Worm (Caenorhabditis elegans): ENCODE results near the gene ent-5.
A peak's percentile ranks its signal among the peaks of the same experiment; 100 is the strongest.

ent-5 gene

DNA sequence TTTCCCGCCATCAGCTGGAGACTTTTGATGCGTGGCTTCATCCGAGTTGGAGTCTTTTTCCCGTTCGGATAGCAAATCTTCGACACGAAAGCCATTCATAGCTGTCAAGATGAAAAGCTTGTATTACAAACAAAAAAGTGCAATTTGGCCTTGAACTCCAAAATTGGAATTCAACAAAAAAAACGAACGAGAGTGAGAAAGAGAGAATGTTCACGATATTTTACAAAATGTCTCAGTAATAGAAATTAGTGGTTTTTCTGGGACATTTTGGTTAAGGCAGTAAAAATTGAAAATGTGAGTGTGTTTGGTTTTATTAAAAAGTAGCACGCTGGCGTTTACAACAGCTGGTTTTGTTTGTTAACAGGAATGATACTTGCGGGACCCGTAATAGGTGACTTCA is 5.1 kb upstream of the ent-5 start, which contains the start of gene ceh-1:
ceh-1 (minus strand) TSS at position 101 of the 400 bp plus-strand sequence.
- TF ChIP-seq Y22D7AL.16 (tag; optimal IDR thresholded peaks at IDR 0.05) = no peak
- no peak for TF ChIP-seq ceh-6 (GFP tag; optimal IDR thresholded peaks at IDR 0.05)
- TF ChIP-seq nhr-232 (tag; optimal IDR thresholded peaks at IDR 0.05) = no peak
- no peak for TF ChIP-seq F13H6.1 (tag; optimal IDR thresholded peaks at IDR 0.05)
- no peak for TF ChIP-seq K09A11.1 (tag; optimal IDR thresholded peaks at IDR 0.05; ENCODE audit: insufficient read depth)
- no peak for TF ChIP-seq ref-2 (tag; optimal IDR thresholded peaks at IDR 0.05)
- TF ChIP-seq K02D7.2 (tag; optimal IDR thresholded peaks at IDR 0.05) = no peak
- TF ChIP-seq ceh-34 (tag; optimal IDR thresholded peaks at IDR 0.05) = no peak
- TF ChIP-seq unc-3 (GFP tag; conservative IDR thresholded peaks at IDR 0.05) = no peak
- TF ChIP-seq unc-3 (tag; optimal IDR thresholded peaks at IDR 0.05) = no peak
- TF ChIP-seq nfya-1 (tag; optimal IDR thresholded peaks at IDR 0.05) = no peak
- TF ChIP-seq zip-5 (tag; optimal IDR thresholded peaks at IDR 0.05) = no peak

DNA sequence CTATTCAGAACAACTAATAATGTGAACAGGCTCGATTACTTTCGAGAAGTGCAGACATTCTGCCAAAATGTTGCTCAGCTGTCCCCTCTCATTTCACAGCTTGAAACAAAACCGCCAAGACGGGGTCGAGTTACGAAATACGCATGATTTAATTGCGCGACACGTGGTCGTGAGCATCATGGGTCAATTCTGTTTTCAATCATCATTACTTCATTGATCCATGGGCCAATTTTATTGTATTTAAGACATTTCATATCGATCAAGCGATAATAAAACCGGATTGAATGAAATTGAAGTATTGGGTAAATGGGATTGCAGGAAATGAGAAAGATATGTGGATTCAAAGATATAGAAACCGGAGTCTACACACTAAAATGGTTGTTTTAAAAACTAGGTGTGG is 4.0 kb upstream of the ent-5 start:
- TF ChIP-seq sdc-2 (tag; optimal IDR thresholded peaks at IDR 0.05) (no peak), hlh-13 (GFP tag; optimal IDR thresholded peaks at IDR 0.05) (no peak), unc-42 (tag; optimal IDR thresholded peaks at IDR 0.05) (peak; percentile 2), nhr-232 (tag; optimal IDR thresholded peaks at IDR 0.05) (no peak)

DNA sequence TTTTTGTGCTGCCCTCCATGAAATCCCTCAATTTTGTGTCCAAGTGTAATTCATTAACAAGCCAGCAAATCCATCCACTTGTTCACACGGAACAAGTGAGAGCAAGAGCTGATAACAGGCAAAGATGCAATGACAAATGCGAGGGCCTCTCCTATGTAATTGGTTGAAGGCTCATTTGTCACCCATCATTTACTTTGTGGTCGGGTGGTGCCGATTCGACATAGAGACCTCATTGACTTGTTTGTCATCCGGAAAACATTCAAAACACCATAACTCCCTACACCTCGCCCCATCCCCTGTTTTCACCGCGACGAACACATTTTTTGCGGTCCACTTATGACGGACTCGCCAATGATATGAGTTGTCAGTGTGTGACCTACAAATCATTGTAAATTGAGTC is 2.4 kb upstream of the ent-5 start:
- no peak for TF ChIP-seq pqm-1 (tag; optimal IDR thresholded peaks at IDR 0.05)
- no peak for TF ChIP-seq ceh-19 (GFP tag; optimal IDR thresholded peaks at IDR 0.05)
- no peak for TF ChIP-seq pag-3 (tag; optimal IDR thresholded peaks at IDR 0.05; ENCODE audit: borderline replicate concordance)
- TF ChIP-seq sdc-2 (tag; optimal IDR thresholded peaks at IDR 0.05) = no peak
- no peak for TF ChIP-seq ceh-18 (tag; optimal IDR thresholded peaks at IDR 0.05)
- TF ChIP-seq ets-4 (tag; optimal IDR thresholded peaks at IDR 0.05) = no peak
- TF ChIP-seq ceh-45 (GFP tag; IDR thresholded peaks at IDR 0.05) = no peak
- TF ChIP-seq elt-4 (tag; optimal IDR thresholded peaks at IDR 0.05) = no peak
- TF ChIP-seq ahr-1 (tag; optimal IDR thresholded peaks at IDR 0.05) = no peak
- TF ChIP-seq C38D4.7 (GFP tag; optimal IDR thresholded peaks at IDR 0.05) = no peak
- no peak for TF ChIP-seq unc-86 (tag; optimal IDR thresholded peaks at IDR 0.05)
- TF ChIP-seq T23F11.4 (GFP tag; optimal IDR thresholded peaks at IDR 0.05) = no peak
- no peak for TF ChIP-seq mec-3 (tag; optimal IDR thresholded peaks at IDR 0.05; ENCODE audit: borderline replicate concordance)
- no peak for TF ChIP-seq F13H6.1 (tag; optimal IDR thresholded peaks at IDR 0.05)

DNA sequence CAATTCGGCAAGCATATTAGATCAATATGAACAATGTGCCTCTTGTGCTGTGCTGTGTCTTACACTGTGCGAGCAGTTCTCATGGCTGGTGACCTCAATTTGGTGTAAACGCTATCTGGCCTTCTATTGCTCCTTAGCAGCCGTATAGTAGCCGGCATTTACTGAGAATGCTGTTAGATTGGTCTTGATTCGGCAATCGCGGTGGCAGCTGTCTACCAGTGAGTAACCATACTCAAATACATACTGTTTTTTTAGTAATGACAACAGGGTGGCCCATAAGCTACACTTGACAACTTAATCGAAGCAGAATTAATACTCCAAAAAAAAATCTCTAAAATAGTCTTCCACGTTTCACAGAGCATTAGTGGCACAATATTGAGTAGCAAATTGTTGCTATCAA is 1.9 kb downstream of the ent-5 start, which contains the start of gene C46C11.4:
C46C11.4 (minus strand) TSS at position 101 of the 400 bp plus-strand sequence.
- TF ChIP-seq T23F11.4 (GFP tag; optimal IDR thresholded peaks at IDR 0.05) (no peak), che-1 (tag; optimal IDR thresholded peaks at IDR 0.05) (no peak)

DNA sequence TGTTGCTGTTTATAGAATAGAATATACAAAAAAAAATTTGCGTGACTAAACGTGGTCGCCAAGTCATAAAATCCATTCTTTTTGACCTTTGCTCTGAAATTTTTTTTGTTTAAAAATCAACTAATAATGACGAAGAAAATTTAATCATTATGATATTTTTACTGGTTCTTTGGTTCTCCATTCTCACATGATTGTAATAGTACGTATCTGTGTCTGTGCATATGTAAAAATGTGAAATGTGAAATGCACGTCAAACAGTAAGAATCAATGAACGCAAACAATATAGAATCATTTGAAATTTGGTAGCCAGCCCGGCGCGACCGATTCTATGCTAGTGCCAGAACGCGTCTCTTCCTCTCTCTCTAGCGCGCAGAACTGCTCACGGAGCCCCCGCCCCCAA is 12.2 kb downstream of the ent-5 start, which contains the start of gene hosl-1:
hosl-1 (plus strand) TSS at position 301 of the 400 bp plus-strand sequence.
- TF ChIP-seq gmeb-2 (tag; optimal IDR thresholded peaks at IDR 0.05) = no peak

DNA sequence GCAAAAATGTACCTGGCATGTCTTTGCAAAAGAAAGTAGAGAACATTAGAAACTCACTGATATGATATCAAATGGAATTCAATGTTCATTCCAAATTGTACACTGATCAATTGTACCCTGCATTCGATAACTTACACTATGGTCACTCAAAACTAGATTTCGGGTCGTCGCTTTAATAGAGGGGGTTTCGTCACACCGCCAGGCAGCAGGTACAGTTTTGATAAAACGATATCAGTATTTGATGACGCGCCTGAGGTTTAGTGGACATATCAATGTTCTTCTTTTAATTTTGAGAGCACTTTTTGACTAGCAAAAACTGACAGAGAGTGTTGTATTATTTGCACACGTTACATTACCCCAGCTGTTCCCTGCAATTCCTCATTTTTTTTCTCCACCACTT is 12.9 kb downstream of the ent-5 start:
- TF ChIP-seq hlh-30 (tag; optimal IDR thresholded peaks at IDR 0.05; ENCODE audit: insufficient read depth) (no peak), nfya-1 (tag; optimal IDR thresholded peaks at IDR 0.05) (no peak), ceh-34 (tag; optimal IDR thresholded peaks at IDR 0.05) (no peak), T23F11.4 (GFP tag; optimal IDR thresholded peaks at IDR 0.05) (no peak), fkh-10 (GFP tag; optimal IDR thresholded peaks at IDR 0.05) (no peak)

DNA sequence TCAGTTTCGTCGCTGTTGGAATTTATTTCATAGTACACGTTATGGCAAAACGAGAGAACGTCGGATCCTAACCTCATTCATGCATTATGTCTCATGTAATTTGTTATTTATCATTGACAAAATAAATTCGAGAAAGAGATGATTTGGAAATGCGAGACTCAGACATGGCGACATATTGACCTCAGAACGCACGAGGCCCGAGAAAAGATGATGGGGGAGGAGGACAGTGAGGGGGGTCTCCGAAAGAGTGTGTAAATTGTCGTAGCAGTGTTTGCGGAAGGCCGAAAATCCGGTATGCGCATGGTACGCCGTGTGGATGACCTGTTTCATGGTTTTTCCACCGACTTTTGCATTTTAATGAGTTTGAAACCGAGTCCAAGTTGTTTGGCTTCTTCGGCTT is 13.4 kb downstream of the ent-5 start:
- no peak for TF ChIP-seq ama-1 (optimal IDR thresholded peaks at IDR 0.05)
- peak; percentile 68 for TF ChIP-seq unc-55 (GFP tag; optimal IDR thresholded peaks at IDR 0.05)
- TF ChIP-seq pqm-1 (tag; optimal IDR thresholded peaks at IDR 0.05) = no peak
- TF ChIP-seq ceh-31 (tag; optimal IDR thresholded peaks at IDR 0.05) = peak; percentile 37
- TF ChIP-seq nhr-232 (tag; optimal IDR thresholded peaks at IDR 0.05) = no peak
- peak; percentile 9 for TF ChIP-seq C08G9.2 (tag; optimal IDR thresholded peaks at IDR 0.05)
- no peak for TF ChIP-seq Y22D7AL.16 (tag; optimal IDR thresholded peaks at IDR 0.05)
- no peak for TF ChIP-seq syd-9 (tag; optimal IDR thresholded peaks at IDR 0.05)
- TF ChIP-seq ets-4 (tag; optimal IDR thresholded peaks at IDR 0.05) = no peak
- no peak for TF ChIP-seq K09A11.1 (tag; optimal IDR thresholded peaks at IDR 0.05; ENCODE audit: insufficient read depth)
- peak; percentile 40 for TF ChIP-seq tbx-2 (tag; optimal IDR thresholded peaks at IDR 0.05)
- TF ChIP-seq ceh-2 (tag; optimal IDR thresholded peaks at IDR 0.05) = peak; percentile 21
- TF ChIP-seq odd-2 (tag; optimal IDR thresholded peaks at IDR 0.05) = no peak
- TF ChIP-seq hlh-15 (tag; optimal IDR thresholded peaks at IDR 0.05) = no peak
- peak; percentile 78 for TF ChIP-seq hlh-30 (tag; optimal IDR thresholded peaks at IDR 0.05; ENCODE audit: insufficient read depth)
- TF ChIP-seq ref-2 (tag; optimal IDR thresholded peaks at IDR 0.05) = no peak
- TF ChIP-seq ceh-18 (tag; optimal IDR thresholded peaks at IDR 0.05) = peak; percentile 48
- no peak for TF ChIP-seq ceh-19 (GFP tag; optimal IDR thresholded peaks at IDR 0.05)
